Fruit fly (Drosophila melanogaster) whole organism, embryonic: Measurements from ENCODE around the gene CG43339.
A peak's percentile ranks its signal among the peaks of the same experiment; 100 is the strongest.

Experiments
- CG1024 ChIP-seq: fragments of 200-800 bp; sonication (Bioruptor generic); IDR thresholded peaks from 2 replicates; pipeline ENCODE4 v1.3.6; 2022; ENCODE audit warnings: missing biosample characterization, missing genetic modification characterization
- CG10654 ChIP-seq: fragments of 200-800 bp; sonication (Bioruptor generic); optimal IDR thresholded peaks from 2 replicates; lab custom pipeline; 2016; ENCODE audit warnings: missing biosample characterization, missing genetic modification characterization
- CG11093 ChIP-seq: fragments of 200-800 bp; sonication (Bioruptor generic); IDR thresholded peaks from 3 replicates; pipeline ENCODE4 v1.3.6; 2022; ENCODE audit warnings: missing biosample characterization, missing genetic modification characterization
- CG11504 ChIP-seq: fragments of 200-800 bp; sonication (Bioruptor generic); optimal IDR thresholded peaks from 3 replicates; lab custom pipeline; 2019; ENCODE audit warnings: missing biosample characterization, mild to moderate bottlenecking, missing genetic modification characterization, moderate library complexity
- CG11695 ChIP-seq: fragments of 200-800 bp; sonication (Bioruptor generic); IDR thresholded peaks from 3 replicates; pipeline ENCODE4 v1.3.6; 2022; ENCODE audit warnings: missing biosample characterization, missing genetic modification characterization
- CG12104 ChIP-seq: fragments of 200-800 bp; sonication (Bioruptor generic); optimal IDR thresholded peaks from 3 replicates; lab custom pipeline; 2016; ENCODE audit warnings: missing biosample characterization, missing genetic modification characterization
- CG13123 ChIP-seq: fragments of 200-800 bp; sonication (Bioruptor generic); optimal IDR thresholded peaks from 2 replicates; lab custom pipeline; 2016; ENCODE audit warnings: missing biosample characterization, missing genetic modification characterization
- CG13894 ChIP-seq: fragments of 200-800 bp; sonication (Bioruptor generic); optimal IDR thresholded peaks from 3 replicates; lab custom pipeline; 2018; ENCODE audit warnings: missing biosample characterization, mild to moderate bottlenecking, missing genetic modification characterization, moderate library complexity
- CG14965 ChIP-seq: fragments of 200-800 bp; sonication (Bioruptor generic); optimal IDR thresholded peaks from 2 replicates; lab custom pipeline; 2016; ENCODE audit warnings: missing biosample characterization, missing genetic modification characterization, borderline replicate concordance
- CG17328 ChIP-seq: fragments of 200-800 bp; sonication (Bioruptor generic); IDR thresholded peaks from 2 replicates; pipeline ENCODE4 v1.3.6; 2022; ENCODE audit warnings: missing biosample characterization, missing genetic modification characterization
- CG17359 ChIP-seq: fragments of 200-800 bp; sonication (Bioruptor generic); optimal IDR thresholded peaks from 3 replicates; lab custom pipeline; 2018; ENCODE audit warnings: missing biosample characterization, mild to moderate bottlenecking, missing genetic modification characterization, moderate library complexity
- CG17568 ChIP-seq: fragments of 200-800 bp; sonication (Bioruptor generic); optimal IDR thresholded peaks from 2 replicates; lab custom pipeline; 2018; ENCODE audit warnings: missing biosample characterization, mild to moderate bottlenecking, missing genetic modification characterization, moderate library complexity
- CG2712 ChIP-seq: fragments of 200-800 bp; optimal IDR thresholded peaks from 3 replicates; lab custom pipeline; 2019; ENCODE audit warnings: missing biosample characterization, mild to moderate bottlenecking, missing genetic modification characterization, moderate library complexity
- CG30020 ChIP-seq: fragments of 200-800 bp; optimal IDR thresholded peaks from 2 replicates; lab custom pipeline; 2019; ENCODE audit warnings: missing biosample characterization, mild to moderate bottlenecking, missing genetic modification characterization, moderate library complexity
- CG33557 ChIP-seq: fragments of 200-800 bp; sonication (Bioruptor generic); optimal IDR thresholded peaks from 2 replicates; lab custom pipeline; 2019; ENCODE audit warnings: missing biosample characterization, mild to moderate bottlenecking, missing genetic modification characterization, moderate library complexity
- CG3838 ChIP-seq: fragments of 200-800 bp; sonication (Bioruptor generic); optimal IDR thresholded peaks from 3 replicates; lab custom pipeline; 2016; ENCODE audit warnings: missing biosample characterization, missing genetic modification characterization
- CG7839 ChIP-seq: fragments of 200-800 bp; sonication (Bioruptor generic); optimal IDR thresholded peaks from 3 replicates; lab custom pipeline; 2018; ENCODE audit warnings: missing biosample characterization, mild to moderate bottlenecking, missing genetic modification characterization, moderate library complexity
- CG7987 ChIP-seq: fragments of 200-800 bp; sonication (Bioruptor generic); optimal IDR thresholded peaks from 2 replicates; lab custom pipeline; 2018; ENCODE audit warnings: missing biosample characterization, mild to moderate bottlenecking, missing genetic modification characterization, moderate library complexity
- Dbx ChIP-seq: fragments of 200-800 bp; sonication (Bioruptor generic); IDR thresholded peaks from 3 replicates; pipeline ENCODE4 v1.3.6; 2022; ENCODE audit warnings: missing biosample characterization, missing genetic modification characterization
- Dll ChIP-seq: fragments of 200-800 bp; sonication (Bioruptor generic); IDR thresholded peaks from 4 replicates; pipeline ENCODE4 v1.3.6; 2022; ENCODE audit warnings: missing biosample characterization, missing genetic modification characterization; ENCODE audit not compliant: partially characterized antibody
- E2f2 ChIP-seq: fragments of 200-800 bp; sonication (Bioruptor generic); IDR thresholded peaks from 2 replicates; pipeline ENCODE4 v1.3.6; 2022; ENCODE audit warnings: missing biosample characterization, missing genetic modification characterization
- Fer1 ChIP-seq: fragments of 200-800 bp; sonication (Bioruptor generic); optimal IDR thresholded peaks from 2 replicates; lab custom pipeline; 2017; ENCODE audit warnings: missing biosample characterization, mild to moderate bottlenecking, missing genetic modification characterization
- Fer3 ChIP-seq: fragments of 200-800 bp; sonication (Bioruptor generic); optimal IDR thresholded peaks from 2 replicates; lab custom pipeline; 2018; ENCODE audit warnings: missing biosample characterization, mild to moderate bottlenecking, missing genetic modification characterization, moderate library complexity
- Lim3 ChIP-seq: fragments of 200-800 bp; sonication (Bioruptor generic); IDR thresholded peaks from 2 replicates; pipeline ENCODE4 v1.3.6; 2022; ENCODE audit warnings: missing biosample characterization, missing genetic modification characterization
- Max ChIP-seq: fragments of 200-800 bp; sonication (Bioruptor generic); optimal IDR thresholded peaks from 2 replicates; lab custom pipeline; 2016; ENCODE audit warnings: missing biosample characterization, mild to moderate bottlenecking, missing genetic modification characterization
- Myb ChIP-seq: fragments of 200-800 bp; sonication (Bioruptor generic); optimal IDR thresholded peaks from 2 replicates; lab custom pipeline; 2016; ENCODE audit warnings: missing biosample characterization, missing genetic modification characterization
- Neu2 ChIP-seq: fragments of 200-800 bp; sonication (Bioruptor generic); optimal IDR thresholded peaks from 3 replicates; lab custom pipeline; 2016; ENCODE audit warnings: missing biosample characterization, missing genetic modification characterization, borderline replicate concordance
- Sry-δ ChIP-seq: fragments of 200-800 bp; sonication (Bioruptor generic); optimal IDR thresholded peaks from 2 replicates; lab custom pipeline; 2016; ENCODE audit warnings: missing biosample characterization, missing genetic modification characterization
- Stat92E ChIP-seq, 3 experiments: fragments of >200 bp in 2 of 3; fragments of 200-800 bp in 1 of 3; sonication (Bioruptor generic) in 1 of 3; optimal IDR thresholded peaks; 2 replicates each; lab custom pipeline; 2017 to 2019; ENCODE audit warnings: missing biosample characterization in 3 of 3, missing genetic modification characterization in 3 of 3, mild to moderate bottlenecking in 1 of 3, moderate library complexity in 1 of 3
- Xrp1 ChIP-seq: fragments of 200-800 bp; sonication (Bioruptor generic); IDR thresholded peaks from 2 replicates; pipeline ENCODE4 v1.3.6; 2022; ENCODE audit warnings: missing biosample characterization, missing genetic modification characterization
- ab ChIP-seq: fragments of 200-800 bp; sonication (Bioruptor generic); optimal IDR thresholded peaks from 2 replicates; lab custom pipeline; 2016; ENCODE audit warnings: missing biosample characterization, missing genetic modification characterization
- ap ChIP-seq: fragments of 200-800 bp; sonication (Bioruptor generic); IDR thresholded peaks from 2 replicates; pipeline ENCODE4 v1.3.6; 2022; ENCODE audit warnings: missing biosample characterization, missing genetic modification characterization
- crp ChIP-seq, 2 experiments: fragments of 200-800 bp; sonication (Bioruptor generic); optimal IDR thresholded peaks; 2 replicates in 1 of 2; 3 replicates in 1 of 2; lab custom pipeline; 2017; ENCODE audit warnings: missing biosample characterization in 2 of 2, missing genetic modification characterization in 2 of 2, mild to moderate bottlenecking in 1 of 2, moderate library complexity in 1 of 2
- dmrt11E ChIP-seq: fragments of 200-800 bp; sonication (Bioruptor generic); optimal IDR thresholded peaks from 3 replicates; lab custom pipeline; 2018; ENCODE audit warnings: missing biosample characterization, mild to moderate bottlenecking, missing genetic modification characterization, moderate library complexity
- fd102C ChIP-seq: fragments of 200-800 bp; sonication (Bioruptor generic); optimal IDR thresholded peaks from 2 replicates; lab custom pipeline; 2018; ENCODE audit warnings: missing biosample characterization, mild to moderate bottlenecking, missing genetic modification characterization, moderate library complexity
- grn ChIP-seq: fragments of 200-800 bp; sonication (Bioruptor generic); optimal IDR thresholded peaks from 3 replicates; lab custom pipeline; 2017; ENCODE audit warnings: missing biosample characterization, missing genetic modification characterization
- gsb ChIP-seq: fragments of 200-800 bp; sonication (Bioruptor generic); IDR thresholded peaks from 2 replicates; pipeline ENCODE4 v1.3.6; 2022; ENCODE audit warnings: missing biosample characterization, missing genetic modification characterization
- gsb-n ChIP-seq: fragments of 200-800 bp; sonication (Bioruptor generic); optimal IDR thresholded peaks from 3 replicates; lab custom pipeline; 2018; ENCODE audit warnings: missing biosample characterization, mild to moderate bottlenecking, missing genetic modification characterization
- insv ChIP-seq, 2 experiments: fragments of 200-800 bp; sonication (Bioruptor generic); optimal IDR thresholded peaks; 3 replicates each; lab custom pipeline; 2016 to 2018; ENCODE audit warnings: missing biosample characterization in 2 of 2, missing genetic modification characterization in 2 of 2
- kay ChIP-seq: fragments of 200-800 bp; sonication (Bioruptor generic); optimal IDR thresholded peaks from 2 replicates; lab custom pipeline; 2016; ENCODE audit warnings: missing biosample characterization, missing genetic modification characterization
- lbe ChIP-seq: fragments of 200-800 bp; sonication (Bioruptor generic); optimal IDR thresholded peaks from 2 replicates; lab custom pipeline; 2016; ENCODE audit warnings: missing biosample characterization, mild to moderate bottlenecking, missing genetic modification characterization
- luna ChIP-seq: fragments of 200-800 bp; sonication (Bioruptor generic); optimal IDR thresholded peaks from 2 replicates; lab custom pipeline; 2016; ENCODE audit warnings: missing biosample characterization, missing genetic modification characterization
- pita ChIP-seq: fragments of 200-800 bp; sonication (Bioruptor generic); optimal IDR thresholded peaks from 2 replicates; lab custom pipeline; 2017; ENCODE audit warnings: missing biosample characterization, mild to moderate bottlenecking, missing genetic modification characterization
- pnt ChIP-seq: fragments of 200-800 bp; sonication (Bioruptor generic); optimal IDR thresholded peaks from 3 replicates; lab custom pipeline; 2016; ENCODE audit warnings: missing biosample characterization, missing genetic modification characterization
- pros ChIP-seq: fragments of 200-800 bp; sonication (Bioruptor generic); optimal IDR thresholded peaks from 3 replicates; lab custom pipeline; 2019; ENCODE audit warnings: missing biosample characterization, mild to moderate bottlenecking, missing genetic modification characterization, moderate library complexity
- rib ChIP-seq: fragments of 200-800 bp; sonication (Bioruptor generic); IDR thresholded peaks from 2 replicates; pipeline ENCODE4 v1.3.6; 2022; ENCODE audit warnings: missing biosample characterization, missing genetic modification characterization
- row ChIP-seq: fragments of 200-800 bp; sonication (Bioruptor generic); IDR thresholded peaks from 3 replicates; pipeline ENCODE4 v1.3.6; 2022; ENCODE audit warnings: missing biosample characterization, missing genetic modification characterization
- run ChIP-seq: fragments of 200-800 bp; sonication (Bioruptor generic); optimal IDR thresholded peaks from 3 replicates; lab custom pipeline; 2018; ENCODE audit warnings: missing biosample characterization, mild to moderate bottlenecking, missing genetic modification characterization
- ttk ChIP-seq: fragments of 200-800 bp; sonication (Bioruptor generic); IDR thresholded peaks from 2 replicates; pipeline ENCODE4 v2.1.2; 2022; ENCODE audit warnings: missing biosample characterization, missing genetic modification characterization
- vfl ChIP-seq: fragments of 200-800 bp; sonication (Bioruptor generic); optimal IDR thresholded peaks from 2 replicates; lab custom pipeline; 2016; ENCODE audit warnings: missing biosample characterization, missing genetic modification characterization

Gene CG43339

DNA sequence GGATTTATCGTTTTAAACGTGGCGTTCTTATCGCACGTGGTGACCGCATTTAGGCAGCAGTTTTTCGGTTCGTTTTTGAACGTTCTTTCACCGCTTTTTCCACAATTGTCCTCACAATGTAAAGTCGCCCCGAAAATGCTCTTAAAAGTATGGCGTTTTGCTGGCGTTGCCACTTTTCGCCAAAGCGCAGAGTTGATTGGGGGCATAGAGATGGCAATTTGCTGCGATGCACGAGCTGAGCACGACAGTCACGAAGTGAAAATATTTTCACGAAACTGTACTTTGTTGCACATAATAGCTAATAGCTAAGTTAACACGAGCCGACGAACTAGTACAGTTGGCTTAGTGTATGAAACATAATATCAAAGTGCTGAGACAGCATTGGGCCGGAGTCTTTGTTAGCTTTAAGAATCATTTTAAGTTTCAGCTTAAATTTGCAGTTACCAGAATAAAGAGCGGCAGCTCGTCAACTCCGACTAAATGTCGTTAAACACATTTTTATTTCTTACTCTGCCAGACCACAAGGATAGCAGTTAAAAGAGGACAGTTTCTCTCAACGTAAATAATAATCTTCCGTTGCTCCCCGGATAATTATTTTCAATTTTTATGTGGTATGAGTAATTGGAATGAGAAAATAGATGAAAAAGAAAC lies 15.7 kb upstream of the CG43339 start, which contains the start of gene msl-1 (continued):
- TF ChIP-seq CG3838 (GFP tag; lab: Kevin White, UChicago) (no peak), lbe (GFP tag; lab: Kevin White, UChicago) (no peak), CG11695 (GFP tag; lab: Robert Waterston, UW) (no peak), Fer3 (no peak), vfl (peak; percentile 12), kay (GFP tag; lab: Kevin White, UChicago) (no peak), run (tag; lab: Kevin White, UChicago) (no peak), Stat92E (GFP tag; optimal IDR thresholded peaks at IDR 0.05; lab: Kevin White, UChicago) (no peak), Neu2 (GFP tag; lab: Kevin White, UChicago) (no peak), luna (GFP tag; lab: Kevin White, UChicago) (no peak), Myb (GFP tag; lab: Kevin White, UChicago) (peak; percentile 44), CG33557 (GFP tag; lab: Kevin White, UChicago) (no peak), ab (no peak), CG7839 (no peak), fd102C (GFP tag; lab: Kevin White, UChicago) (no peak), CG12104 (no peak), CG1024 (GFP tag; lab: Robert Waterston, UW) (peak; percentile 18; the same call in 1 of the 2 replicates), dmrt11E (tag; lab: Kevin White, UChicago) (no peak), pnt (GFP tag; lab: Kevin White, UChicago) (peak; percentile 4), pros (no peak), Xrp1 (GFP tag; lab: Robert Waterston, UW) (peak; percentile 10; the same call in 1 of the 2 replicates), gsb-n (no peak), gsb (GFP tag; lab: Robert Waterston, UW) (no peak), Dll (GFP tag; lab: Robert Waterston, UW) (peak; percentile 84), CG11504 (tag; lab: Kevin White, UChicago) (no peak), ttk (GFP tag; lab: Robert Waterston, UW) (peak; percentile 51; the same call in 1 of the 2 replicates), CG17359 (tag; lab: Kevin White, UChicago) (no peak), CG2712 (no peak), row (GFP tag; lab: Robert Waterston, UW) (peak; percentile 97), ap (GFP tag; lab: Robert Waterston, UW) (no peak), grn (GFP tag; lab: Kevin White, UChicago) (no peak), CG10654 (GFP tag; lab: Kevin White, UChicago) (no peak), crp (GFP tag; optimal IDR thresholded peaks at IDR 0.05; lab: Kevin White, UChicago) (peak in 1 of 2 experiments; percentile 28), insv (GFP tag; optimal IDR thresholded peaks at IDR 0.05; lab: Kevin White, UChicago) (no peak), Sry-δ (GFP tag; lab: Kevin White, UChicago) (peak; percentile 92), Max (no peak), E2f2 (GFP tag; lab: Robert Waterston, UW) (peak; percentile 44; the same call in 1 of the 2 replicates), Lim3 (GFP tag; lab: Robert Waterston, UW) (no peak), CG7987 (GFP tag; lab: Kevin White, UChicago) (no peak), CG17568 (GFP tag; lab: Kevin White, UChicago) (no peak), CG13123 (no peak), CG30020 (peak; percentile 38), pita (GFP tag; lab: Kevin White, UChicago) (no peak), CG13894 (tag; lab: Kevin White, UChicago) (no peak), CG14965 (GFP tag; lab: Kevin White, UChicago) (no peak), rib (GFP tag; lab: Robert Waterston, UW) (no peak), Dbx (GFP tag; lab: Robert Waterston, UW) (peak; percentile 68), Fer1 (GFP tag; lab: Kevin White, UChicago) (no peak), CG17328 (GFP tag; lab: Robert Waterston, UW) (0 out of 2 replicates have a peak, but pooled peaks have one; percentile 13), CG11093 (GFP tag; lab: Robert Waterston, UW) (no peak)
